Fruit fly (Drosophila melanogaster) whole organism, wandering third instar larva: Measurements from ENCODE around the gene CG17746.

Source experiments
- Abd-B ChIP-seq: fragments of >200 bp; optimal IDR thresholded peaks from 2 replicates; lab custom pipeline; 2017; ENCODE audit warnings: missing biosample characterization, missing genetic modification characterization
- CG32264 ChIP-seq: fragments of 200-800 bp; sonication (Bioruptor generic); optimal IDR thresholded peaks from 2 replicates; lab custom pipeline; 2016; ENCODE audit warnings: missing biosample characterization, missing genetic modification characterization
- CG9705 ChIP-seq: fragments of 200-800 bp; sonication (Bioruptor generic); optimal IDR thresholded peaks from 2 replicates; lab custom pipeline; 2018; ENCODE audit warnings: missing biosample characterization, mild to moderate bottlenecking, missing genetic modification characterization
- CrebA ChIP-seq: fragments of 200-800 bp; sonication (Bioruptor generic); optimal IDR thresholded peaks from 2 replicates; lab custom pipeline; 2016; ENCODE audit warnings: missing biosample characterization, mild to moderate bottlenecking, missing genetic modification characterization, borderline replicate concordance
- Dfd ChIP-seq: fragments of >200 bp; optimal IDR thresholded peaks from 2 replicates; lab custom pipeline; 2017; ENCODE audit warnings: missing biosample characterization, missing genetic modification characterization
- Dif ChIP-seq: fragments of 200-275, 200-300 bp; sonication (Bioruptor generic); optimal IDR thresholded peaks from 2 replicates; lab custom pipeline; 2018; ENCODE audit warnings: missing biosample characterization, missing genetic modification characterization; ENCODE audit not compliant: partially characterized antibody
- GATAd ChIP-seq: sonication (Bioruptor generic); optimal IDR thresholded peaks from 2 replicates; lab custom pipeline; 2016; ENCODE audit warnings: missing biosample characterization, missing genetic modification characterization
- HLH106 ChIP-seq: fragments of 200-800 bp; optimal IDR thresholded peaks from 3 replicates; lab custom pipeline; 2019; ENCODE audit warnings: missing biosample characterization, mild to moderate bottlenecking, missing genetic modification characterization, moderate library complexity
- Hnf4 ChIP-seq: fragments of 200-800 bp; sonication (Bioruptor generic); optimal IDR thresholded peaks from 2 replicates; lab custom pipeline; 2016; ENCODE audit warnings: missing biosample characterization, mild to moderate bottlenecking, missing genetic modification characterization
- Hr78 ChIP-seq: fragments of >200 bp; optimal IDR thresholded peaks from 2 replicates; lab custom pipeline; 2017; ENCODE audit warnings: missing biosample characterization, missing genetic modification characterization
- Hr83 ChIP-seq: fragments of 200-300 bp; sonication (Bioruptor generic); optimal IDR thresholded peaks from 2 replicates; lab custom pipeline; 2016; ENCODE audit warnings: missing biosample characterization, mild to moderate bottlenecking, missing genetic modification characterization, moderate library complexity; ENCODE audit not compliant: poor library complexity, severe bottlenecking
- Jra ChIP-seq: sonication (Bioruptor generic); optimal IDR thresholded peaks from 2 replicates; lab custom pipeline; 2016; ENCODE audit warnings: missing biosample characterization, missing genetic modification characterization
- Mio ChIP-seq: sonication (Bioruptor generic); optimal IDR thresholded peaks from 2 replicates; lab custom pipeline; 2016; ENCODE audit warnings: missing biosample characterization, missing genetic modification characterization
- Myc ChIP-seq: fragments of >200 bp; optimal IDR thresholded peaks from 2 replicates; lab custom pipeline; 2017
- N ChIP-seq: fragments of >200 bp; optimal IDR thresholded peaks from 2 replicates; lab custom pipeline; 2018; ENCODE audit warnings: missing biosample characterization, missing external identifiers, missing genetic modification characterization
- OdsH ChIP-seq: fragments of 200-800 bp; sonication (Bioruptor generic); optimal IDR thresholded peaks from 2 replicates; lab custom pipeline; 2016; ENCODE audit warnings: missing biosample characterization, mild to moderate bottlenecking, missing genetic modification characterization
- Rel ChIP-seq, 2 experiments: fragments of 200-800 bp; sonication (Bioruptor generic) in 1 of 2; optimal IDR thresholded peaks; 2 replicates in 1 of 2; 3 replicates in 1 of 2; lab custom pipeline; 2016 to 2019; ENCODE audit warnings: mild to moderate bottlenecking in 2 of 2, missing biosample characterization in 2 of 2, missing genetic modification characterization in 2 of 2, moderate library complexity in 1 of 2
- Sp1 ChIP-seq: fragments of 200-800 bp; sonication (Bioruptor generic); optimal IDR thresholded peaks from 3 replicates; lab custom pipeline; 2019; ENCODE audit warnings: missing biosample characterization, mild to moderate bottlenecking, missing genetic modification characterization, moderate library complexity
- Vsx2 ChIP-seq: fragments of 200-300, 225-300 bp; sonication (Bioruptor generic); optimal IDR thresholded peaks from 2 replicates; lab custom pipeline; 2018; ENCODE audit warnings: missing biosample characterization, missing genetic modification characterization; ENCODE audit not compliant: partially characterized antibody
- br ChIP-seq: fragments of 200-800 bp; sonication (Bioruptor generic); optimal IDR thresholded peaks from 2 replicates; lab custom pipeline; 2016; ENCODE audit warnings: missing biosample characterization, missing genetic modification characterization
- brk ChIP-seq: fragments of 200-800 bp; sonication (Bioruptor generic); optimal IDR thresholded peaks from 2 replicates; lab custom pipeline; 2016; ENCODE audit warnings: missing biosample characterization, mild to moderate bottlenecking, missing genetic modification characterization
- dl ChIP-seq, 2 experiments: fragments of 175-275, 200-275 bp in 1 of 2; fragments of 200-275 bp in 1 of 2; sonication (Bioruptor generic); optimal IDR thresholded peaks; lab custom pipeline; 2018; ENCODE audit warnings: mild to moderate bottlenecking in 2 of 2, missing biosample characterization in 2 of 2, missing genetic modification characterization in 2 of 2, moderate library complexity in 2 of 2; ENCODE audit not compliant: partially characterized antibody in 2 of 2, insufficient read depth in 1 of 2
- dmrt93B ChIP-seq: fragments of 200-800 bp; sonication (Bioruptor generic); optimal IDR thresholded peaks from 2 replicates; lab custom pipeline; 2018; ENCODE audit warnings: missing biosample characterization, mild to moderate bottlenecking, missing genetic modification characterization
- dsf ChIP-seq: sonication (Bioruptor generic); optimal IDR thresholded peaks from 2 replicates; lab custom pipeline; 2016; ENCODE audit warnings: missing biosample characterization, missing genetic modification characterization, borderline replicate concordance
- ey ChIP-seq: fragments of 200-800 bp; sonication (Bioruptor generic); optimal IDR thresholded peaks from 2 replicates; lab custom pipeline; 2016; ENCODE audit warnings: missing biosample characterization, missing genetic modification characterization
- foxo ChIP-seq, 2 experiments: fragments of 200-800 bp; sonication (Bioruptor generic); optimal IDR thresholded peaks; 2 replicates in 1 of 2; 3 replicates in 1 of 2; lab custom pipeline; 2016 to 2017; ENCODE audit warnings: missing biosample characterization in 2 of 2, missing genetic modification characterization in 2 of 2
- fru ChIP-seq: fragments of 200-800 bp; sonication (Bioruptor generic); optimal IDR thresholded peaks from 3 replicates; lab custom pipeline; 2016; ENCODE audit warnings: missing biosample characterization, mild to moderate bottlenecking, missing genetic modification characterization
- h ChIP-seq: fragments of 200-800 bp; sonication (Bioruptor generic); optimal IDR thresholded peaks from 3 replicates; lab custom pipeline; 2016; ENCODE audit warnings: missing biosample characterization, mild to moderate bottlenecking, missing genetic modification characterization
- jim ChIP-seq: fragments of 175-275, 200-325 bp; sonication (Bioruptor generic); optimal IDR thresholded peaks from 2 replicates; lab custom pipeline; 2016; ENCODE audit warnings: missing biosample characterization, mild to moderate bottlenecking, missing genetic modification characterization
- lola ChIP-seq: fragments of >200 bp; optimal IDR thresholded peaks from 2 replicates; lab custom pipeline; 2017; ENCODE audit warnings: missing biosample characterization, missing genetic modification characterization
- pan ChIP-seq: fragments of >200 bp; optimal IDR thresholded peaks from 2 replicates; lab custom pipeline; 2017
- psq ChIP-seq: fragments of 200-800 bp; sonication (Bioruptor generic); optimal IDR thresholded peaks from 3 replicates; lab custom pipeline; 2017; ENCODE audit warnings: missing biosample characterization, mild to moderate bottlenecking, missing genetic modification characterization, moderate library complexity
- rgr ChIP-seq: fragments of 200-800 bp; sonication (Bioruptor generic); optimal IDR thresholded peaks from 3 replicates; lab custom pipeline; 2016; ENCODE audit warnings: missing biosample characterization, mild to moderate bottlenecking, missing genetic modification characterization
- sage ChIP-seq: fragments of 200-800 bp; sonication (Bioruptor generic); optimal IDR thresholded peaks from 2 replicates; lab custom pipeline; 2016; ENCODE audit warnings: missing biosample characterization, mild to moderate bottlenecking, missing genetic modification characterization
- sv ChIP-seq: fragments of 200-800 bp; sonication (Bioruptor generic); optimal IDR thresholded peaks from 3 replicates; lab custom pipeline; 2016; ENCODE audit warnings: missing biosample characterization, missing genetic modification characterization
- tai ChIP-seq: sonication (Bioruptor generic); optimal IDR thresholded peaks from 2 replicates; lab custom pipeline; 2016; ENCODE audit warnings: missing biosample characterization, missing genetic modification characterization
- usp ChIP-seq: fragments of >200 bp; optimal IDR thresholded peaks from 2 replicates; lab custom pipeline; 2017; ENCODE audit warnings: missing biosample characterization, missing genetic modification characterization
- woc ChIP-seq: sonication (Bioruptor generic); optimal IDR thresholded peaks from 2 replicates; lab custom pipeline; 2016; ENCODE audit warnings: missing biosample characterization, mild to moderate bottlenecking, missing genetic modification characterization

Gene CG17746

dm6 chr3L:3250922-3251658, 11.7 kb upstream of the CG17746 start:
- no peak for TF ChIP-seq psq
- TF ChIP-seq woc, result peak; percentile 37
- TF ChIP-seq jim, result peak; percentile 36
- TF ChIP-seq Abd-B (GFP tag; lab: Kevin White, UChicago), result no peak
- TF ChIP-seq ey (GFP tag; lab: Kevin White, UChicago), result peak; percentile 4
- TF ChIP-seq GATAd (GFP tag; lab: Kevin White, UChicago), result no peak
- TF ChIP-seq Dif (GFP tag; lab: Kevin White, UChicago), result no peak
- TF ChIP-seq OdsH (GFP tag; lab: Kevin White, UChicago), result peak; percentile 37
- no peak for TF ChIP-seq lola (GFP tag; lab: Kevin White, UChicago)
- no peak for TF ChIP-seq Myc (lab: Kevin White, UChicago)
- no peak for TF ChIP-seq sv (GFP tag; lab: Kevin White, UChicago)
- TF ChIP-seq br, result peak; percentile 42
- peak; percentile 51 for TF ChIP-seq brk (GFP tag; lab: Kevin White, UChicago)
- TF ChIP-seq Mio (GFP tag; lab: Kevin White, UChicago), result no peak
- TF ChIP-seq usp, result no peak
- peak in 1 of 2 experiments; percentile 26 for TF ChIP-seq foxo (GFP tag; optimal IDR thresholded peaks at IDR 0.05; lab: Kevin White, UChicago)
- TF ChIP-seq Hr78, result no peak
- no peak for TF ChIP-seq Vsx2 (GFP tag; lab: Kevin White, UChicago)
- TF ChIP-seq Hr83 (GFP tag; lab: Kevin White, UChicago), result peak; percentile 73
- peak; percentile 5 for TF ChIP-seq h (GFP tag; lab: Kevin White, UChicago)
- peak; percentile 30 for TF ChIP-seq dsf (GFP tag; lab: Kevin White, UChicago)
- peak; percentile 36 for TF ChIP-seq tai (GFP tag; lab: Kevin White, UChicago)
- peak; percentile 6 for TF ChIP-seq HLH106 (tag; lab: Kevin White, UChicago)
- TF ChIP-seq rgr, result peak; percentile 24
- TF ChIP-seq Rel (GFP tag; optimal IDR thresholded peaks at IDR 0.05; lab: Kevin White, UChicago), result peak; percentile 77
- peak; percentile 89 for TF ChIP-seq Rel (tag; optimal IDR thresholded peaks at IDR 0.05; lab: Kevin White, UChicago)
- peak; percentile 68 for TF ChIP-seq CrebA (GFP tag; lab: Kevin White, UChicago)
- no peak for TF ChIP-seq Jra
- TF ChIP-seq pan, result no peak
- no peak for TF ChIP-seq Dfd (GFP tag; lab: Kevin White, UChicago)
- TF ChIP-seq N, result no peak
- peak; percentile 6 for TF ChIP-seq dmrt93B (GFP tag; lab: Kevin White, UChicago)
- peak; percentile 54 for TF ChIP-seq Hnf4 (GFP tag; lab: Kevin White, UChicago)
- TF ChIP-seq Sp1 (GFP tag; lab: Kevin White, UChicago), result peak; percentile 53
- no peak for TF ChIP-seq CG32264
- TF ChIP-seq sage, result peak; percentile 55

DNA sequence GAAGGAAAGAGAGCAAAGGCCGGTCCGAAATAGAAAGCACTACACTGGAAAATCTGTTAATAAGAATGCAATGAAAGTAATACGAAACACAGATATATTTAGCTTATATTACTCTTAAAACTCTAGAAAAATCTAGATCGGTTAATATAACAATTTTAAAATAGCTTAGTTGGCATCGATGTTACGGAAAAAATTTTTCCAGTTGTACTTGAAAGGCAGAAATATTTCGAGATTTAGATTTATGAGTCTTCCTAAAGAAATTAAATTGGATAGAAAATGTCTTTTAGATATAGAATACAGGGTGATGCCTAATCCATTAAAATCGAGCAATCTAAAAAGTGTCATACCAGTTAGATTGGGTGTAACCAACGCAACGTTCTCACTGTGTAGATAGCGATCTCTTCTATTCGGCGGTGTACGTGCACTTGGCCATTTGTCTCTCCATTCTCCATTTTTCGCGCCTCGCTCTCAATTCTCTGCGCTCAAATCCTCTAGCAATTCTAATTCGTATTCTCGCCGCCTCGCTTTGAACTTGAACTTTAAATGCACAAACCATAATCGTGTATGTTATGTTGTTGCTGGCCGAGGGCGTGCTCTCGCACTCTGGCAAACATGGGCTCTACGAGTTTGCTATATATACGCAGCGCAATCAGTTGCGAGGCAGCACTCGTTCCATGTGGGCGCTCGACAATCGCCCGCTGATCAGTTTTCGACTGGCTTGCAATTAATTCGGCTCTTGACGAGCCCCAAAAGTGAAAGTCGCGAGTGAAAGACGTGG, 10.8 kb upstream of the CG17746 start:
- TF ChIP-seq dmrt93B (GFP tag; lab: Kevin White, UChicago) (peak; percentile 2), lola (GFP tag; lab: Kevin White, UChicago) (no peak), sv (GFP tag; lab: Kevin White, UChicago) (peak; percentile 97), Mio (GFP tag; lab: Kevin White, UChicago) (no peak), HLH106 (tag; lab: Kevin White, UChicago) (peak; percentile 27), CG9705 (no peak), Dif (GFP tag; lab: Kevin White, UChicago) (peak; percentile 15), Hr78 (no peak), Jra (no peak), Vsx2 (GFP tag; lab: Kevin White, UChicago) (no peak), pan (no peak), usp (no peak), jim (no peak), Sp1 (GFP tag; lab: Kevin White, UChicago) (no peak), ey (GFP tag; lab: Kevin White, UChicago) (no peak), GATAd (GFP tag; lab: Kevin White, UChicago) (no peak), Abd-B (GFP tag; lab: Kevin White, UChicago) (no peak), h (GFP tag; lab: Kevin White, UChicago) (no peak), dl (GFP tag; optimal IDR thresholded peaks at IDR 0.05; lab: Kevin White, UChicago; ENCODE audit: insufficient read depth in 1 of 2, partially characterized antibody in 2 of 2) (no peak), tai (GFP tag; lab: Kevin White, UChicago) (peak; percentile 53), Myc (lab: Kevin White, UChicago) (no peak), foxo (GFP tag; optimal IDR thresholded peaks at IDR 0.05; lab: Kevin White, UChicago) (peak in 1 of 2 experiments; percentile 57), br (no peak), Rel (GFP tag; optimal IDR thresholded peaks at IDR 0.05; lab: Kevin White, UChicago) (no peak), Rel (tag; optimal IDR thresholded peaks at IDR 0.05; lab: Kevin White, UChicago) (no peak), fru (no peak), psq (peak; percentile 19), rgr (peak; percentile 27), Hr83 (GFP tag; lab: Kevin White, UChicago) (peak; percentile 79), OdsH (GFP tag; lab: Kevin White, UChicago) (peak; percentile 49), brk (GFP tag; lab: Kevin White, UChicago) (peak; percentile 36), CrebA (GFP tag; lab: Kevin White, UChicago) (no peak), sage (no peak), woc (no peak), N (no peak), Hnf4 (GFP tag; lab: Kevin White, UChicago) (peak; percentile 46), CG32264 (no peak), dsf (GFP tag; lab: Kevin White, UChicago) (no peak), Dfd (GFP tag; lab: Kevin White, UChicago) (no peak)
